Worm (Caenorhabditis elegans) whole organism, late embryonic: ENCODE data around the gene bus-2.

Source experiments
- K02D7.2 ChIP-seq: sonication (generic microtip); optimal IDR thresholded peaks from 2 replicates; lab custom pipeline; 2017; ENCODE audit warnings: mild to moderate bottlenecking, missing genetic modification characterization, missing compliant biosample characterization
- K09A11.1 ChIP-seq: sonication (generic microtip); optimal IDR thresholded peaks from 2 replicates; lab custom pipeline; 2017; ENCODE audit warnings: antibody characterized with exemption, mild to moderate bottlenecking, missing genetic modification characterization, missing compliant biosample characterization; ENCODE audit not compliant: insufficient read depth
- ama-1 ChIP-seq: fragments of 150-350 bp; optimal IDR thresholded peaks from 2 replicates; lab custom pipeline; 2014
- ceh-14 ChIP-seq: sonication (generic microtip); optimal IDR thresholded peaks from 2 replicates; lab custom pipeline; 2016; ENCODE audit warnings: missing genotype, missing genetic modification characterization, missing compliant biosample characterization
- ceh-19 ChIP-seq: fragments of 200-800 bp; sonication (Bioruptor generic); optimal IDR thresholded peaks from 2 replicates; lab custom pipeline; 2018; ENCODE audit warnings: mild to moderate bottlenecking, missing genetic modification characterization, missing compliant biosample characterization
- ceh-2 ChIP-seq: sonication (generic microtip); optimal IDR thresholded peaks from 2 replicates; lab custom pipeline; 2016; ENCODE audit warnings: missing genotype, missing genetic modification characterization, missing compliant biosample characterization
- ceh-22 ChIP-seq: sonication (generic microtip); optimal IDR thresholded peaks from 2 replicates; lab custom pipeline; 2017; ENCODE audit warnings: missing biosample characterization, missing genetic modification characterization
- ceh-24 ChIP-seq: sonication (generic microtip); optimal IDR thresholded peaks from 2 replicates; lab custom pipeline; 2016; ENCODE audit warnings: mild to moderate bottlenecking, missing genetic modification characterization, missing compliant biosample characterization
- ceh-45 ChIP-seq: fragments of 200-800 bp; sonication (Bioruptor generic); IDR thresholded peaks from 2 replicates; pipeline ENCODE4 v1.3.6; 2022; ENCODE audit warnings: missing genetic modification reagents, missing genetic modification characterization, missing compliant biosample characterization
- ceh-48 ChIP-seq: sonication (generic microtip); optimal IDR thresholded peaks from 2 replicates; lab custom pipeline; 2016; ENCODE audit warnings: missing genetic modification characterization, inconsistent platforms, missing compliant biosample characterization
- che-1 ChIP-seq: sonication (generic microtip); optimal IDR thresholded peaks from 2 replicates; lab custom pipeline; 2016; ENCODE audit warnings: mild to moderate bottlenecking, missing genetic modification characterization, missing compliant biosample characterization
- ets-4 ChIP-seq: sonication (generic microtip); optimal IDR thresholded peaks from 2 replicates; lab custom pipeline; 2016; ENCODE audit warnings: missing genetic modification characterization, missing compliant biosample characterization
- eyg-1 ChIP-seq: sonication (generic microtip); optimal IDR thresholded peaks from 2 replicates; lab custom pipeline; 2016; ENCODE audit warnings: missing genotype, missing genetic modification characterization, missing compliant biosample characterization
- fkh-6 ChIP-seq: sonication (generic microtip); optimal IDR thresholded peaks from 2 replicates; lab custom pipeline; 2016; ENCODE audit warnings: missing genetic modification characterization, missing compliant biosample characterization
- hlh-13 ChIP-seq: fragments of 200-800 bp; sonication (Bioruptor generic); optimal IDR thresholded peaks from 2 replicates; lab custom pipeline; 2018; ENCODE audit warnings: mild to moderate bottlenecking, missing genetic modification characterization, missing compliant biosample characterization
- hlh-30 ChIP-seq: sonication (generic microtip); optimal IDR thresholded peaks from 2 replicates; lab custom pipeline; 2017; ENCODE audit warnings: antibody characterized with exemption, missing genetic modification characterization, missing compliant biosample characterization; ENCODE audit not compliant: insufficient read depth
- hlh-6 ChIP-seq: sonication (generic microtip); optimal IDR thresholded peaks from 2 replicates; lab custom pipeline; 2016; ENCODE audit warnings: missing genotype, missing genetic modification characterization, missing compliant biosample characterization
- hlh-8 ChIP-seq: sonication (generic microtip); optimal IDR thresholded peaks from 2 replicates; lab custom pipeline; 2016; ENCODE audit warnings: missing genotype, missing genetic modification characterization, missing compliant biosample characterization
- madf-2 ChIP-seq: sonication (generic microtip); optimal IDR thresholded peaks from 2 replicates; lab custom pipeline; 2017; ENCODE audit warnings: missing genetic modification characterization, missing compliant biosample characterization
- mec-3 ChIP-seq: sonication (generic microtip); optimal IDR thresholded peaks from 2 replicates; lab custom pipeline; 2016; ENCODE audit warnings: borderline replicate concordance, missing genetic modification characterization, missing compliant biosample characterization
- nhr-11 ChIP-seq: fragments of 150-350 bp; optimal IDR thresholded peaks from 2 replicates; lab custom pipeline; 2014; ENCODE audit warnings: missing biosample characterization, missing genetic modification characterization
- npax-4 ChIP-seq: sonication (generic microtip); optimal IDR thresholded peaks from 2 replicates; lab custom pipeline; 2016; ENCODE audit warnings: missing genetic modification characterization, missing compliant biosample characterization
- odd-2 ChIP-seq: sonication (generic microtip); optimal IDR thresholded peaks from 2 replicates; lab custom pipeline; 2017; ENCODE audit warnings: antibody characterized with exemption, mild to moderate bottlenecking, missing genetic modification characterization, missing compliant biosample characterization
- pqm-1 ChIP-seq: sonication (generic microtip); optimal IDR thresholded peaks from 2 replicates; lab custom pipeline; 2016; ENCODE audit warnings: missing genetic modification characterization, missing compliant biosample characterization
- pros-1 ChIP-seq: fragments of 150-350 bp; optimal IDR thresholded peaks from 2 replicates; lab custom pipeline; 2014; ENCODE audit warnings: missing biosample characterization, missing genetic modification reagents, missing genetic modification characterization
- ref-2 ChIP-seq: sonication (generic microtip); optimal IDR thresholded peaks from 2 replicates; lab custom pipeline; 2016; ENCODE audit warnings: missing genetic modification characterization, missing compliant biosample characterization
- sdc-2 ChIP-seq: sonication (generic microtip); optimal IDR thresholded peaks from 2 replicates; lab custom pipeline; 2016; ENCODE audit warnings: missing genotype, missing genetic modification characterization, missing compliant biosample characterization
- sox-4 ChIP-seq: sonication (generic microtip); optimal IDR thresholded peaks from 2 replicates; lab custom pipeline; 2017; ENCODE audit warnings: mild to moderate bottlenecking, missing genetic modification characterization, inconsistent platforms, missing compliant biosample characterization
- tbx-7 ChIP-seq: sonication (generic microtip); optimal IDR thresholded peaks from 2 replicates; lab custom pipeline; 2016; ENCODE audit warnings: missing genotype, missing genetic modification characterization, missing compliant biosample characterization
- ttx-3 ChIP-seq: sonication (generic microtip); optimal IDR thresholded peaks from 2 replicates; lab custom pipeline; 2016; ENCODE audit warnings: missing genetic modification reagents, missing genetic modification characterization, missing compliant biosample characterization
- ztf-16 ChIP-seq: sonication (generic microtip); optimal IDR thresholded peaks from 2 replicates; lab custom pipeline; 2017; ENCODE audit warnings: missing genetic modification characterization, missing compliant biosample characterization

The bus-2 gene

DNA sequence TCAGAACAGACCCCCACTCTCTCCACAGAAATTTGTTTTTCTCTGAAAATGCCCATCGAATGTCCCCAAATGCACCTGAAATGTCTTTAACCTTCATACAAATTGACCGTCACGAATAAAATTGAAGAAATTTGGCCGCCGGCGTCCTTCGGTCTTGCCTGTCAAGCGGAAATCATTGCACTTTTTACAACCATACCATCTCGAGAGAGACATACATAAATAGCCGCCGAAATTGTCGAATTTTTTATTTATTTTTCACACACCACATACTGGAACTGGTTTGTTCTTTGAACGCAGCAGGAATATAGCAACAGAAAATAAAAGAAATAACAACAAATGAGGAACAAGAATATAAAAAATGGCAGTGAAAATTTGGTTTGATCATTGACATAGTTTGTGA lies 16.0 kb downstream of the bus-2 start:
- TF ChIP-seq pqm-1 (no peak), ceh-14 (tag; lab: Kevin White, UChicago) (no peak), mec-3 (no peak)

DNA sequence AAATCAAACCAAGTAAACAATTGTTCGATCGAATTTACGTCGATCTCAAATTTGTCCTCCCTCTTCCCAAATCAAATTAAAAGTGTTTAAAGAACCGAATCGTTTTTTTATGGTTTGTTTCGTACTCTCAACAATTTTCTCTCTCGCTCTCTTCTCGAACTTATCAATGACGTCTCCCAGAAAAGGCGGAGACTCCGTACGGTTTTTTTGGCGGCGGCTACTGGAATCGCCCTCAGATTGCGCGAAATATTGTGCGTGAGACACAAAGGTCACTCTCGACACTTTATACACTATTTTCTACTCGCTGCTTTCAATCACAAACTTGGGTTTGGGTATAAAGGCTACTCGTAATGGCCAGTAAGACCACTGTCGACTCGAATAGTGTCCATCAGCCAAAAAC lies 20.8 kb downstream of the bus-2 start, which contains the start of gene epic-2:
Gene epic-2, plus strand, starts transcription at position 317 of the 400 bp plus-strand sequence.
- TF ChIP-seq mec-3 (no peak), ceh-24 (tag; lab: Kevin White, UChicago) (no peak), ets-4 (no peak), sox-4 (tag; lab: Kevin White, UChicago) (no peak), ztf-16 (tag; lab: Kevin White, UChicago) (no peak), npax-4 (tag; lab: Kevin White, UChicago) (no peak), K09A11.1 (tag; lab: Kevin White, UChicago) (no peak), hlh-6 (tag; lab: Kevin White, UChicago) (no peak), hlh-13 (GFP tag; lab: Kevin White, UChicago) (no peak), sdc-2 (tag; lab: Kevin White, UChicago) (no peak), ref-2 (tag; lab: Kevin White, UChicago) (no peak), K02D7.2 (no peak)

- no peak for TF ChIP-seq tbx-7 (tag; lab: Kevin White, UChicago)
Observed at ce11 chrIV:1721610-1722009, 21.9 kb downstream of the bus-2 start.

DNA sequence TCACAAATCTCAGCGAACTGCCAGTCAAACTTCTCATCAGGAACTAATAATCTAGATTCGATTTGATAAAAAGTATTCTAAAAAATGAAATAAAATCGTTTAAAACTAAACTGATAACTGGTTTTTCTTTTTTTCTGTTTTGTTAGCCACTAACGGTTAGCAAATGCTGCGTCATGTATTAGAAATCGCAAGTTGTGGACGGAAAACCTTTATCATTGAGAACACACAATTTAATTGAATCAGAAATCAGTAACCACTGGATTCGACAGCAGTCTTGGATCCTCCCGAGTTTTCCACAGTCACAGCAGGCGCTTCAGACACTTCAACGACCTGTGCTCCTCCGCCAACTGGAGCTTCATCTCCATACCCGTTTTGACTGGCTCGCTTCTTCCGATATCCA lies 23.3 kb downstream of the bus-2 start:
- TF ChIP-seq tbx-7 (tag; lab: Kevin White, UChicago) (no peak), ceh-19 (GFP tag; lab: Kevin White, UChicago) (no peak), eyg-1 (no peak), che-1 (tag; lab: Kevin White, UChicago) (no peak), ceh-45 (GFP tag; lab: Robert Waterston, UW) (no peak), ama-1 (lab: Kevin White, UChicago) (no peak)
- TF ChIP-seq, all 69 proteins: peak for 0

- TF ChIP-seq hlh-13 (GFP tag; lab: Kevin White, UChicago) = no peak
- TF ChIP-seq hlh-30 (tag; lab: Kevin White, UChicago) = no peak
- no peak for TF ChIP-seq ceh-22 (tag; lab: Kevin White, UChicago)
- no peak for TF ChIP-seq hlh-8
- no peak for TF ChIP-seq sox-4 (tag; lab: Kevin White, UChicago)
- TF ChIP-seq, all 69 proteins: peak for 0
Observed at ce11 chrIV:1724283-1724682, 24.6 kb downstream of the bus-2 start, which contains the start of gene epic-3. epic-3 (minus strand) TSS chrIV:1724383.

DNA sequence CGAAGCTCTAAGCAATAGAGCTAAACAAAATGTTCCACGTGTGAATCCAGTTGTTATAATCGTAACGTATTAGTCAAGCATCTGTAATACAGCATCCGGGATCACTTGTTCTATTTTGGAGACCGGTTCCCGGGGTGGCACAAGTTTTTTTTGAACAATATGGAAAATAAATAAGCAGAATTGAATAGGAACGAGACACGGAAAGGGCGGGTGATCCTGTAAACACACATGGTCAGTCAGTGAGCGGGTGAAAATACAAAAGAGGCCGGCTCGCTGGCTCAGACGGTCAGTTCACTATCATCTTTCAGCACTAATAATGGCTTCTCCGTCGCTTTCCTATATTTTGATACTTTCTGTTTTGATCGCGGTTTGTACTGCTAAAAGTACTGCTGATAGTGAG lies 26.2 kb downstream of the bus-2 start, which contains the start of gene K08D12.8:
Gene K08D12.8, plus strand, starts transcription at position 301 of the 400 bp plus-strand sequence.
- no peak for TF ChIP-seq ama-1 (lab: Kevin White, UChicago)
- no peak for TF ChIP-seq madf-2
- no peak for TF ChIP-seq ttx-3 (tag; lab: Kevin White, UChicago)
- TF ChIP-seq nhr-11 (tag; lab: Kevin White, UChicago) = no peak
- no peak for TF ChIP-seq ceh-2
- no peak for TF ChIP-seq pros-1
- no peak for TF ChIP-seq hlh-13 (GFP tag; lab: Kevin White, UChicago)
- TF ChIP-seq fkh-6 (tag; lab: Kevin White, UChicago) = no peak
- TF ChIP-seq ref-2 (tag; lab: Kevin White, UChicago) = no peak

DNA sequence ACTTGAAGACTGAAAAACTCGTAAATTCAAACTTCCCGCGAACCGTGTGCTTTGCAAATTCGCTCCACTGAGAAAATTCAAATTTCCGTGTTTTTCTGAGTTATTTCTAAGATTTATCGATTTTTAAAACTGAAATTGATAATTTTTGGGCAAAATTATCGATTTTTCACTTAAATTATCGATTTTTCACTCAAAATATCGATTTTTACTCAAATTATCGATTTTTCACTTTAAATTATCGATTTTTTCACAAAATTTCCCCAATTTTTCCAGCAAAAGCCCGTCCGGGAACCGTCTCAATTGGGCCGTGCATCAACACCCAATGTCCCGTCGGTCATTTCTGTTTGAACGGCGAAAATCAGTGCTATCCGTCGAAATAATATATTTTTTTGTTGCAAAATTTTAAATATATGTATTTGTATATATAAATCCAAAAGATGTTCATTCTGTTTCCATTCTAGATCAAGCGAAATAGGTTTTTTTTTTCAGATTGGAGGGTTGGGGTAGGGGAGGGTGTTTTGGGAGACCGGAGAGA lies 27.9 kb downstream of the bus-2 start:
- TF ChIP-seq ceh-48 (tag; lab: Kevin White, UChicago) (peak; percentile 76), odd-2 (tag; lab: Kevin White, UChicago) (no peak)
